Fruit fly (Drosophila melanogaster): ENCODE data around the gene CG31524.

CG31524 gene

dm6 chr3R:30544974-30545373 lies 30.8 kb upstream of the CG31524 start:
- no peak for TF ChIP-seq Ada2b (GFP tag; IDR thresholded peaks at IDR 0.05)
- TF ChIP-seq CG12769 (tag; optimal IDR thresholded peaks at IDR 0.05) = peak; percentile 5
- no peak for TF ChIP-seq oc (tag; optimal IDR thresholded peaks at IDR 0.05)
- TF ChIP-seq Med (GFP tag) = no peak
- TF ChIP-seq CG2678 (tag; optimal IDR thresholded peaks at IDR 0.05) = no peak
- no peak for TF ChIP-seq pzg (GFP tag; optimal IDR thresholded peaks at IDR 0.05)
- no peak for TF ChIP-seq Sry-β (GFP tag; optimal IDR thresholded peaks at IDR 0.05)
- TF ChIP-seq ranshi (GFP tag; IDR thresholded peaks at IDR 0.05) = no peak
- TF ChIP-seq CG1603 (tag; optimal IDR thresholded peaks at IDR 0.05) = no peak
- peak; percentile 30 for TF ChIP-seq CG17385 (GFP tag; optimal IDR thresholded peaks at IDR 0.05)
- TF ChIP-seq so (GFP tag; IDR thresholded peaks at IDR 0.05) = no peak
- TF ChIP-seq kah (GFP tag; optimal IDR thresholded peaks at IDR 0.05) = peak; percentile 67
- TF ChIP-seq cg (GFP tag; optimal IDR thresholded peaks at IDR 0.05) = peak; percentile 41
- no peak for TF ChIP-seq tna (GFP tag; IDR thresholded peaks at IDR 0.05; ENCODE audit: partially characterized antibody)
- TF ChIP-seq Chrac-16 (GFP tag; optimal IDR thresholded peaks at IDR 0.05) = no peak
- TF ChIP-seq Jarid2 (GFP tag; optimal IDR thresholded peaks at IDR 0.05) = no peak
- no peak for TF ChIP-seq ken (GFP tag; IDR thresholded peaks at IDR 0.05)
- TF ChIP-seq CG16813 (GFP tag; IDR thresholded peaks at IDR 0.05; ENCODE audit: partially characterized antibody) = no peak
- no peak for TF ChIP-seq CG18011 (GFP tag; optimal IDR thresholded peaks at IDR 0.05)
- no peak for TF ChIP-seq gfzf (GFP tag; optimal IDR thresholded peaks at IDR 0.05)
- TF ChIP-seq CG3163 (GFP tag; optimal IDR thresholded peaks at IDR 0.05) = peak; percentile 63
- TF ChIP-seq Dip2 (GFP tag; IDR thresholded peaks at IDR 0.05) = no peak
- TF ChIP-seq CG2875 (GFP tag; optimal IDR thresholded peaks at IDR 0.05) = no peak
- TF ChIP-seq HLH54F (GFP tag; optimal IDR thresholded peaks at IDR 0.05) = no peak
- no peak for TF ChIP-seq zfh2 (GFP tag; optimal IDR thresholded peaks at IDR 0.05)
- TF ChIP-seq Nf-YB (GFP tag; optimal IDR thresholded peaks at IDR 0.05) = no peak
- TF ChIP-seq CG11560 (tag; IDR thresholded peaks at IDR 0.05) = no peak
- no peak for TF ChIP-seq tap (tag; optimal IDR thresholded peaks at IDR 0.05)
- no peak for TF ChIP-seq Lhr (GFP tag; optimal IDR thresholded peaks at IDR 0.05)
- no peak for TF ChIP-seq CG14014 (GFP tag; IDR thresholded peaks at IDR 0.05)
- no peak for TF ChIP-seq Stat92E (GFP tag; optimal IDR thresholded peaks at IDR 0.05)
- no peak for TF ChIP-seq pho (GFP tag; optimal IDR thresholded peaks at IDR 0.05)
- peak; percentile 12 to 33 for TF ChIP-seq Trl (optimal IDR thresholded peaks at IDR 0.05)
- TF ChIP-seq Trl (GFP tag; optimal IDR thresholded peaks at IDR 0.05) = no peak
- TF ChIP-seq btn (GFP tag; optimal IDR thresholded peaks at IDR 0.05) = no peak
- TF ChIP-seq CG6254 (GFP tag; optimal IDR thresholded peaks at IDR 0.05) = no peak
- no peak for TF ChIP-seq tgo (GFP tag; IDR thresholded peaks at IDR 0.05)
- no peak for TF ChIP-seq CG8765 (GFP tag; IDR thresholded peaks at IDR 0.05)
- no peak for TF ChIP-seq sna (GFP tag; IDR thresholded peaks at IDR 0.05; ENCODE audit: partially characterized antibody)
- 0 out of 3 replicates have a peak, but pooled peaks have one; percentile 37 for TF ChIP-seq sr (GFP tag; IDR thresholded peaks at IDR 0.05)
- TF ChIP-seq salm (tag; optimal IDR thresholded peaks at IDR 0.05) = no peak
- TF ChIP-seq fd3F (GFP tag; optimal IDR thresholded peaks at IDR 0.05) = no peak
- TF ChIP-seq inv (GFP tag; IDR thresholded peaks at IDR 0.05; ENCODE audit: partially characterized antibody) = no peak
- TF ChIP-seq CG17612 (GFP tag; IDR thresholded peaks at IDR 0.05) = no peak
- TF ChIP-seq cad (GFP tag; optimal IDR thresholded peaks at IDR 0.05) = no peak
- no peak for TF ChIP-seq run (tag; optimal IDR thresholded peaks at IDR 0.05)
- TF ChIP-seq CG43689 (GFP tag; IDR thresholded peaks at IDR 0.05) = no peak
- TF ChIP-seq nerfin-2 (GFP tag; IDR thresholded peaks at IDR 0.05; ENCODE audit: partially characterized antibody) = no peak
- no peak for TF ChIP-seq zen2 (GFP tag; IDR thresholded peaks at IDR 0.05; ENCODE audit: partially characterized antibody)
- TF ChIP-seq CG11247 (GFP tag; IDR thresholded peaks at IDR 0.05) = 0 out of 2 replicates have a peak, but pooled peaks have one; percentile 32
- no peak for TF ChIP-seq Abd-B (GFP tag; optimal IDR thresholded peaks at IDR 0.05)

All from whole organism, embryonic.